Worm (Caenorhabditis elegans): ENCODE results near the gene npr-38.

Gene npr-38

ce11 chrX:6286154-6286553 lies 25.3 kb upstream of the npr-38 start (continued):
- TF ChIP-seq Y67H2A.10 (GFP tag; conservative IDR thresholded peaks at IDR 0.05) = 0 out of 2 replicates have a peak, but pooled peaks have one; percentile 16
- no peak for TF ChIP-seq F39B2.1 (GFP tag; IDR thresholded peaks at IDR 0.05)
- TF ChIP-seq xnd-1 (tag; optimal IDR thresholded peaks at IDR 0.05) = no peak
- TF ChIP-seq F37B4.10 (GFP tag; IDR thresholded peaks at IDR 0.05) = no peak
- peak; percentile 92 for TF ChIP-seq tbp1 (GFP tag; optimal IDR thresholded peaks at IDR 0.05)
- peak; percentile 86; the same call in 1 of the 2 replicates for TF ChIP-seq egl-44 (GFP tag; IDR thresholded peaks at IDR 0.05)
- peak; percentile 27 for TF ChIP-seq F49E8.2 (tag; optimal IDR thresholded peaks at IDR 0.05; ENCODE audit: insufficient read depth)
- TF ChIP-seq F33H1.4 (GFP tag; IDR thresholded peaks at IDR 0.05) = no peak
- peak; percentile 2 for TF ChIP-seq akir-1 (GFP tag; optimal IDR thresholded peaks at IDR 0.05)
- TF ChIP-seq Y79H2A.3 (GFP tag; conservative IDR thresholded peaks at IDR 0.05) = 0 out of 2 replicates have a peak, but pooled peaks have one; percentile 55
- no peak for TF ChIP-seq lir-1 (GFP tag; conservative IDR thresholded peaks at IDR 0.05)
- TF ChIP-seq K12H6.12 (tag; optimal IDR thresholded peaks at IDR 0.05) = no peak
- TF ChIP-seq F23B12.7 (tag; optimal IDR thresholded peaks at IDR 0.05; ENCODE audit: insufficient read depth) = peak; percentile 70
- TF ChIP-seq mcd-1 (GFP tag; IDR thresholded peaks at IDR 0.05) = no peak; the same call in 1 of the 2 replicates
- TF ChIP-seq hrde-1 (tag; optimal IDR thresholded peaks at IDR 0.05; ENCODE audit: borderline replicate concordance) = peak; percentile 74
- TF ChIP-seq K11D2.4 (GFP tag; IDR thresholded peaks at IDR 0.05) = no peak
- TF ChIP-seq hmg-1.2 (GFP tag; IDR thresholded peaks at IDR 0.05) = peak; percentile 63
- TF ChIP-seq nhr-27 (tag; optimal IDR thresholded peaks at IDR 0.05) = peak; percentile 16
- no peak for TF ChIP-seq lin-40 (tag; optimal IDR thresholded peaks at IDR 0.05)
- TF ChIP-seq T07F8.4 (tag; optimal IDR thresholded peaks at IDR 0.05) = peak; percentile 44
- TF ChIP-seq unc-130 (GFP tag; optimal IDR thresholded peaks at IDR 0.05) = peak; percentile 39
- TF ChIP-seq ceh-79 (tag; optimal IDR thresholded peaks at IDR 0.05) = no peak
- TF ChIP-seq ceh-27 (GFP tag; optimal IDR thresholded peaks at IDR 0.05) = peak; percentile 5
- TF ChIP-seq tbx-9 (tag; optimal IDR thresholded peaks at IDR 0.05; ENCODE audit: borderline replicate concordance) = no peak
- TF ChIP-seq ama-1 (optimal IDR thresholded peaks at IDR 0.05) = no peak
- TF ChIP-seq ama-1 (GFP tag; optimal IDR thresholded peaks at IDR 0.05) = peak; percentile 67 to 84
- no peak for TF ChIP-seq attf-3 (GFP tag; conservative IDR thresholded peaks at IDR 0.05)
- TF ChIP-seq nfyb-1 (GFP tag; IDR thresholded peaks at IDR 0.05) = peak; percentile 79
- TF ChIP-seq mel-28 (tag; optimal IDR thresholded peaks at IDR 0.05; ENCODE audit: borderline replicate concordance) = no peak
- 0 out of 2 replicates have a peak, but pooled peaks have one; percentile 24 for TF ChIP-seq aptf-3 (GFP tag; IDR thresholded peaks at IDR 0.05)
- peak; percentile 3 for TF ChIP-seq lsl-1 (GFP tag; optimal IDR thresholded peaks at IDR 0.05)
- 0 out of 2 replicates have a peak, but pooled peaks have one; percentile 27 for TF ChIP-seq Y95B8A.8 (GFP tag; IDR thresholded peaks at IDR 0.05)
- 0 out of 2 replicates have a peak, but pooled peaks have one; percentile 63 for TF ChIP-seq ztf-28 (GFP tag; IDR thresholded peaks at IDR 0.05)
- TF ChIP-seq unc-62 (GFP tag; optimal IDR thresholded peaks at IDR 0.05) = no peak
- peak; percentile 37 for TF ChIP-seq B0035.1 (tag; optimal IDR thresholded peaks at IDR 0.05)
- no peak for TF ChIP-seq C17E4.6 (GFP tag; IDR thresholded peaks at IDR 0.05)
- TF ChIP-seq bed-1 (GFP tag; IDR thresholded peaks at IDR 0.05) = no peak
- peak; percentile 75 for TF ChIP-seq sptf-2 (GFP tag; optimal IDR thresholded peaks at IDR 0.05)
- peak; percentile 72 for TF ChIP-seq madf-10 (tag; optimal IDR thresholded peaks at IDR 0.05)
- no peak; the same call in 1 of the 2 replicates for TF ChIP-seq B0336.3 (GFP tag; IDR thresholded peaks at IDR 0.05)
- TF ChIP-seq aptf-2 (GFP tag; conservative IDR thresholded peaks at IDR 0.05) = no peak
- 0 out of 2 replicates have a peak, but pooled peaks have one; percentile 22 for TF ChIP-seq let-526 (GFP tag; IDR thresholded peaks at IDR 0.05)
- peak; percentile 94 for TF ChIP-seq snpc-1.3 (tag; optimal IDR thresholded peaks at IDR 0.05; ENCODE audit: insufficient read depth)

Measured in whole organism, young adult.